Fruit fly (Drosophila melanogaster) whole organism, embryonic: ENCODE measurements around the gene CG5913.

Experiments used
- Aef1 ChIP-seq: fragments of 200-800 bp; sonication (Bioruptor generic); IDR thresholded peaks from 3 replicates; pipeline ENCODE4 v1.3.6; 2022; ENCODE audit warnings: missing biosample characterization, missing genetic modification characterization
- BEAF-32 ChIP-seq: fragments of 200-800 bp; sonication (Bioruptor generic); optimal IDR thresholded peaks from 3 replicates; lab custom pipeline; 2017; ENCODE audit warnings: missing biosample characterization, missing genetic modification characterization, mild to moderate bottlenecking, moderate library complexity, missing genetic modification reagents
- C15 ChIP-seq: fragments of 200-800 bp; sonication (Bioruptor generic); IDR thresholded peaks from 3 replicates; pipeline ENCODE4 v1.3.6; 2022; ENCODE audit warnings: missing biosample characterization, missing genetic modification characterization
- CG10959 ChIP-seq: fragments of 200-800 bp; sonication (Bioruptor generic); IDR thresholded peaks from 2 replicates; pipeline ENCODE4 v1.3.6; 2022; ENCODE audit warnings: missing biosample characterization, missing genetic modification characterization
- CG11247 ChIP-seq: fragments of 200-800 bp; sonication (Bioruptor generic); IDR thresholded peaks from 2 replicates; pipeline ENCODE4 v1.3.6; 2022; ENCODE audit warnings: missing biosample characterization, missing genetic modification characterization
- CG11398 ChIP-seq: fragments of 200-800 bp; sonication (Bioruptor generic); optimal IDR thresholded peaks from 2 replicates; lab custom pipeline; 2016; ENCODE audit warnings: missing biosample characterization, missing genetic modification characterization
- CG11504 ChIP-seq: fragments of 200-800 bp; sonication (Bioruptor generic); optimal IDR thresholded peaks from 3 replicates; lab custom pipeline; 2019; ENCODE audit warnings: missing biosample characterization, mild to moderate bottlenecking, missing genetic modification characterization, moderate library complexity
- CG12391 ChIP-seq: fragments of 200-800 bp; sonication (Bioruptor generic); optimal IDR thresholded peaks from 3 replicates; lab custom pipeline; 2018; ENCODE audit warnings: missing biosample characterization, mild to moderate bottlenecking, missing genetic modification characterization, moderate library complexity
- CG12942 ChIP-seq: fragments of 200-800 bp; sonication (Bioruptor generic); optimal IDR thresholded peaks from 3 replicates; lab custom pipeline; 2016; ENCODE audit warnings: missing biosample characterization, missing genetic modification characterization
- CG14441 ChIP-seq: fragments of 200-800 bp; sonication (Bioruptor generic); IDR thresholded peaks from 2 replicates; pipeline ENCODE4 v1.3.6; 2022; ENCODE audit warnings: missing biosample characterization, missing genetic modification characterization
- CG15269 ChIP-seq: fragments of 200-800 bp; sonication (Bioruptor generic); optimal IDR thresholded peaks from 2 replicates; lab custom pipeline; 2018; ENCODE audit warnings: missing biosample characterization, mild to moderate bottlenecking, missing genetic modification characterization, moderate library complexity
- CG17328 ChIP-seq: fragments of 200-800 bp; sonication (Bioruptor generic); IDR thresholded peaks from 2 replicates; pipeline ENCODE4 v1.3.6; 2022; ENCODE audit warnings: missing biosample characterization, missing genetic modification characterization
- CG17568 ChIP-seq: fragments of 200-800 bp; sonication (Bioruptor generic); optimal IDR thresholded peaks from 2 replicates; lab custom pipeline; 2018; ENCODE audit warnings: missing biosample characterization, mild to moderate bottlenecking, missing genetic modification characterization, moderate library complexity
- CG31224 ChIP-seq: fragments of 200-800 bp; sonication (Bioruptor generic); IDR thresholded peaks from 2 replicates; pipeline ENCODE4 v1.3.6; 2022; ENCODE audit warnings: missing biosample characterization, missing genetic modification characterization
- CG32532 ChIP-seq: fragments of 200-800 bp; sonication (Bioruptor generic); IDR thresholded peaks from 2 replicates; pipeline ENCODE4 v1.3.6; 2022; ENCODE audit warnings: missing biosample characterization, missing genetic modification characterization
- CG3281 ChIP-seq: fragments of 200-800 bp; sonication (Bioruptor generic); optimal IDR thresholded peaks from 3 replicates; lab custom pipeline; 2017; ENCODE audit warnings: missing biosample characterization, mild to moderate bottlenecking, missing genetic modification characterization
- CG34224 ChIP-seq: fragments of 200-800 bp; sonication (Bioruptor generic); IDR thresholded peaks from 3 replicates; pipeline ENCODE4 v1.3.6; 2022; ENCODE audit warnings: missing biosample characterization, missing genetic modification characterization; ENCODE audit not compliant: partially characterized antibody
- CG6791 ChIP-seq: fragments of 200-800 bp; sonication (Bioruptor generic); IDR thresholded peaks from 3 replicates; pipeline ENCODE4 v1.3.6; 2022; ENCODE audit warnings: missing biosample characterization, missing genetic modification characterization; ENCODE audit not compliant: partially characterized antibody
- CG6854 ChIP-seq: fragments of 200-800 bp; sonication (Bioruptor generic); optimal IDR thresholded peaks from 3 replicates; lab custom pipeline; 2017; ENCODE audit warnings: missing biosample characterization, mild to moderate bottlenecking, missing genetic modification characterization
- CG7839 ChIP-seq: fragments of 200-800 bp; sonication (Bioruptor generic); optimal IDR thresholded peaks from 3 replicates; lab custom pipeline; 2018; ENCODE audit warnings: missing biosample characterization, mild to moderate bottlenecking, missing genetic modification characterization, moderate library complexity
- CG8924 ChIP-seq: fragments of 200-800 bp; optimal IDR thresholded peaks from 3 replicates; lab custom pipeline; 2019; ENCODE audit warnings: missing biosample characterization, mild to moderate bottlenecking, missing genetic modification characterization, moderate library complexity
- CG9727 ChIP-seq: fragments of 200-800 bp; sonication (Bioruptor generic); optimal IDR thresholded peaks from 3 replicates; lab custom pipeline; 2017; ENCODE audit warnings: missing biosample characterization, mild to moderate bottlenecking, missing genetic modification characterization
- CTCF ChIP-seq: fragments of 200-800 bp; sonication (Bioruptor generic); optimal IDR thresholded peaks from 2 replicates; lab custom pipeline; 2017; ENCODE audit warnings: missing biosample characterization, mild to moderate bottlenecking, missing genetic modification characterization, moderate library complexity
- Deaf1 ChIP-seq: fragments of 200-800 bp; optimal IDR thresholded peaks from 3 replicates; lab custom pipeline; 2019; ENCODE audit warnings: missing biosample characterization, mild to moderate bottlenecking, missing genetic modification characterization, moderate library complexity
- Drgx ChIP-seq: fragments of 200-800 bp; sonication (Bioruptor generic); IDR thresholded peaks from 2 replicates; pipeline ENCODE4 v1.3.6; 2022; ENCODE audit warnings: missing biosample characterization, missing genetic modification characterization
- E2f1 ChIP-seq: fragments of 200-800 bp; sonication (Bioruptor generic); IDR thresholded peaks from 2 replicates; pipeline ENCODE4 v1.3.6; 2022; ENCODE audit warnings: missing biosample characterization, missing genetic modification characterization
- Fer3 ChIP-seq: fragments of 200-800 bp; sonication (Bioruptor generic); optimal IDR thresholded peaks from 2 replicates; lab custom pipeline; 2018; ENCODE audit warnings: missing biosample characterization, mild to moderate bottlenecking, missing genetic modification characterization, moderate library complexity
- HLH3B ChIP-seq: fragments of 200-800 bp; sonication (Bioruptor generic); IDR thresholded peaks from 2 replicates; pipeline ENCODE4 v1.3.6; 2022; ENCODE audit warnings: missing biosample characterization, missing genetic modification characterization
- Hr39 ChIP-seq: fragments of >200 bp; optimal IDR thresholded peaks from 2 replicates; lab custom pipeline; 2017
- Meics ChIP-seq: fragments of 200-800 bp; sonication (Bioruptor generic); optimal IDR thresholded peaks from 2 replicates; lab custom pipeline; 2017; ENCODE audit warnings: missing biosample characterization, mild to moderate bottlenecking, missing genetic modification characterization
- Mrtf ChIP-seq: fragments of 200-800 bp; sonication (Bioruptor generic); IDR thresholded peaks from 3 replicates; pipeline ENCODE4 v1.3.6; 2022; ENCODE audit warnings: missing biosample characterization, missing genetic modification characterization
- Oli ChIP-seq: fragments of 200-800 bp; sonication (Bioruptor generic); optimal IDR thresholded peaks from 2 replicates; lab custom pipeline; 2018; ENCODE audit warnings: missing biosample characterization, mild to moderate bottlenecking, missing genetic modification characterization, moderate library complexity
- Ptx1 ChIP-seq: fragments of 200-800 bp; sonication (Bioruptor generic); IDR thresholded peaks from 2 replicates; pipeline ENCODE4 v1.3.6; 2022; ENCODE audit warnings: missing biosample characterization, missing genetic modification characterization
- Sox100B ChIP-seq: fragments of 200-800 bp; sonication (Bioruptor generic); optimal IDR thresholded peaks from 3 replicates; lab custom pipeline; 2018; ENCODE audit warnings: missing biosample characterization, mild to moderate bottlenecking, missing genetic modification characterization
- Vsx1 ChIP-seq: fragments of 200-800 bp; sonication (Bioruptor generic); optimal IDR thresholded peaks from 2 replicates; lab custom pipeline; 2017; ENCODE audit warnings: missing biosample characterization, mild to moderate bottlenecking, missing genetic modification characterization, missing genetic modification reagents
- abd-A ChIP-seq: fragments of 200-800 bp; sonication (Bioruptor generic); optimal IDR thresholded peaks from 3 replicates; lab custom pipeline; 2019; ENCODE audit warnings: missing biosample characterization, mild to moderate bottlenecking, missing genetic modification characterization, moderate library complexity
- ash1 ChIP-seq: fragments of 200-800 bp; sonication (Bioruptor generic); optimal IDR thresholded peaks from 2 replicates; lab custom pipeline; 2018; ENCODE audit warnings: missing biosample characterization, mild to moderate bottlenecking, missing genetic modification characterization
- cad ChIP-seq: fragments of >200 bp; optimal IDR thresholded peaks from 2 replicates; lab custom pipeline; 2017; ENCODE audit warnings: missing biosample characterization, missing genetic modification characterization
- caup ChIP-seq: fragments of 200-800 bp; sonication (Bioruptor generic); optimal IDR thresholded peaks from 3 replicates; lab custom pipeline; 2017; ENCODE audit warnings: missing biosample characterization, mild to moderate bottlenecking, missing genetic modification characterization, moderate library complexity; ENCODE audit not compliant: severe bottlenecking
- chinmo ChIP-seq: fragments of 200-800 bp; sonication (Bioruptor generic); IDR thresholded peaks from 4 replicates; pipeline ENCODE4 v1.3.6; 2022; ENCODE audit warnings: missing biosample characterization, missing genetic modification characterization; ENCODE audit not compliant: partially characterized antibody
- cwo ChIP-seq: fragments of 200-800 bp; sonication (Bioruptor generic); optimal IDR thresholded peaks from 3 replicates; lab custom pipeline; 2017; ENCODE audit warnings: missing biosample characterization, missing genetic modification characterization, mild to moderate bottlenecking, moderate library complexity, missing genetic modification reagents
- danr ChIP-seq: fragments of 200-800 bp; sonication (Bioruptor generic); IDR thresholded peaks from 2 replicates; pipeline ENCODE4 v1.3.6; 2022; ENCODE audit warnings: missing biosample characterization, missing genetic modification characterization
- dimm ChIP-seq: fragments of 200-800 bp; sonication (Bioruptor generic); IDR thresholded peaks from 2 replicates; pipeline ENCODE4 v1.3.6; 2022; ENCODE audit warnings: missing biosample characterization, missing genetic modification characterization
- dysf ChIP-seq: fragments of 200-800 bp; sonication (Bioruptor generic); IDR thresholded peaks from 3 replicates; pipeline ENCODE4 v1.3.6; 2022; ENCODE audit warnings: missing biosample characterization, missing genetic modification characterization
- ind ChIP-seq: fragments of 200-800 bp; sonication (Bioruptor generic); optimal IDR thresholded peaks from 3 replicates; lab custom pipeline; 2016; ENCODE audit warnings: missing biosample characterization, missing genetic modification characterization
- jumu ChIP-seq: fragments of 200-800 bp; sonication (Bioruptor generic); optimal IDR thresholded peaks from 3 replicates; lab custom pipeline; 2016; ENCODE audit warnings: missing biosample characterization, missing genetic modification characterization
- lilli ChIP-seq: fragments of 200-800 bp; sonication (Bioruptor generic); optimal IDR thresholded peaks from 3 replicates; lab custom pipeline; 2016; ENCODE audit warnings: missing biosample characterization, missing genetic modification characterization
- lmd ChIP-seq: fragments of 200-800 bp; sonication (Bioruptor generic); IDR thresholded peaks from 2 replicates; pipeline ENCODE4 v1.3.6; 2022; ENCODE audit warnings: missing biosample characterization, missing genetic modification characterization
- mirr ChIP-seq: fragments of 200-800 bp; sonication (Bioruptor generic); optimal IDR thresholded peaks from 3 replicates; lab custom pipeline; 2018; ENCODE audit warnings: missing biosample characterization, mild to moderate bottlenecking, missing genetic modification characterization
- ranshi ChIP-seq: fragments of 200-800 bp; sonication (Bioruptor generic); IDR thresholded peaks from 2 replicates; pipeline ENCODE4 v1.3.6; 2022; ENCODE audit warnings: missing biosample characterization, missing genetic modification characterization
- scrt ChIP-seq: fragments of 200-800 bp; sonication (Bioruptor generic); optimal IDR thresholded peaks from 2 replicates; lab custom pipeline; 2018; ENCODE audit warnings: missing biosample characterization, mild to moderate bottlenecking, missing genetic modification characterization, moderate library complexity
- stc ChIP-seq: fragments of 200-800 bp; sonication (Bioruptor generic); IDR thresholded peaks from 2 replicates; pipeline ENCODE4 v1.3.6; 2022; ENCODE audit warnings: missing biosample characterization, missing genetic modification characterization

The CG5913 gene

dm6 chr3R:25854825-25855224 is 38.5 kb upstream of the CG5913 start:
- TF ChIP-seq CG15269 (tag; lab: Kevin White, UChicago) (peak; percentile 28), Ptx1 (GFP tag; lab: Robert Waterston, UW) (peak; percentile 16; the same call in 1 of the 2 replicates), Drgx (GFP tag; lab: Robert Waterston, UW) (peak; percentile 48; the same call in 1 of the 2 replicates), Deaf1 (tag; lab: Kevin White, UChicago) (no peak), cwo (GFP tag; lab: Kevin White, UChicago) (peak; percentile 25), CG11247 (0 out of 2 replicates have a peak, but pooled peaks have one; percentile 12), CG31224 (GFP tag; lab: Robert Waterston, UW) (no peak), CG11504 (tag; lab: Kevin White, UChicago) (peak; percentile 53), mirr (GFP tag; lab: Kevin White, UChicago) (no peak), CG8924 (tag; lab: Kevin White, UChicago) (no peak), Oli (tag; lab: Kevin White, UChicago) (no peak), CG6854 (peak; percentile 23), ind (peak; percentile 5), Fer3 (tag; lab: Kevin White, UChicago) (peak; percentile 14), dysf (peak; percentile 54; the same call in 1 of the 3 replicates), dimm (GFP tag; lab: Robert Waterston, UW) (no peak), CG14441 (GFP tag; lab: Robert Waterston, UW) (peak; percentile 47), Aef1 (GFP tag; lab: Robert Waterston, UW) (no peak), Meics (GFP tag; lab: Kevin White, UChicago) (peak; percentile 19), danr (GFP tag; lab: Robert Waterston, UW) (0 out of 2 replicates have a peak, but pooled peaks have one; percentile 7), caup (GFP tag; lab: Kevin White, UChicago) (peak; percentile 29), CG10959 (no peak), CG12942 (GFP tag; lab: Kevin White, UChicago) (no peak), CTCF (no peak), Sox100B (GFP tag; lab: Kevin White, UChicago) (no peak), Mrtf (no peak), ranshi (GFP tag; lab: Robert Waterston, UW) (peak; percentile 16; the same call in 1 of the 2 replicates), CG17568 (GFP tag; lab: Kevin White, UChicago) (no peak), CG7839 (peak; percentile 33), chinmo (GFP tag; lab: Robert Waterston, UW) (no peak), jumu (GFP tag; lab: Kevin White, UChicago) (no peak), Hr39 (lab: Kevin White, UChicago) (no peak), Vsx1 (GFP tag; lab: Kevin White, UChicago) (no peak), CG3281 (GFP tag; lab: Kevin White, UChicago) (peak; percentile 53), C15 (GFP tag; lab: Robert Waterston, UW) (no peak), cad (no peak), HLH3B (GFP tag; lab: Robert Waterston, UW) (peak; percentile 52), scrt (GFP tag; lab: Kevin White, UChicago) (peak; percentile 14), CG9727 (GFP tag; lab: Kevin White, UChicago) (peak; percentile 11), ash1 (GFP tag; lab: Kevin White, UChicago) (no peak), CG32532 (GFP tag; lab: Robert Waterston, UW) (peak; percentile 30), E2f1 (GFP tag; lab: Robert Waterston, UW) (no peak), stc (0 out of 2 replicates have a peak, but pooled peaks have one; percentile 15), lilli (no peak), CG12391 (tag; lab: Kevin White, UChicago) (peak; percentile 3), CG17328 (0 out of 2 replicates have a peak, but pooled peaks have one; percentile 18), CG11398 (GFP tag; lab: Kevin White, UChicago) (no peak), abd-A (tag; lab: Kevin White, UChicago) (peak; percentile 55), lmd (GFP tag; lab: Robert Waterston, UW) (0 out of 2 replicates have a peak, but pooled peaks have one; percentile 31), BEAF-32 (GFP tag; lab: Kevin White, UChicago) (no peak), CG34224 (GFP tag; lab: Robert Waterston, UW) (no peak), CG6791 (GFP tag; lab: Robert Waterston, UW) (no peak)
